Fruit fly (Drosophila melanogaster): Measurements from ENCODE around the gene CG15599.
A peak's percentile ranks its signal among the peaks of the same experiment; 100 is the strongest.

Gene CG15599

DNA sequence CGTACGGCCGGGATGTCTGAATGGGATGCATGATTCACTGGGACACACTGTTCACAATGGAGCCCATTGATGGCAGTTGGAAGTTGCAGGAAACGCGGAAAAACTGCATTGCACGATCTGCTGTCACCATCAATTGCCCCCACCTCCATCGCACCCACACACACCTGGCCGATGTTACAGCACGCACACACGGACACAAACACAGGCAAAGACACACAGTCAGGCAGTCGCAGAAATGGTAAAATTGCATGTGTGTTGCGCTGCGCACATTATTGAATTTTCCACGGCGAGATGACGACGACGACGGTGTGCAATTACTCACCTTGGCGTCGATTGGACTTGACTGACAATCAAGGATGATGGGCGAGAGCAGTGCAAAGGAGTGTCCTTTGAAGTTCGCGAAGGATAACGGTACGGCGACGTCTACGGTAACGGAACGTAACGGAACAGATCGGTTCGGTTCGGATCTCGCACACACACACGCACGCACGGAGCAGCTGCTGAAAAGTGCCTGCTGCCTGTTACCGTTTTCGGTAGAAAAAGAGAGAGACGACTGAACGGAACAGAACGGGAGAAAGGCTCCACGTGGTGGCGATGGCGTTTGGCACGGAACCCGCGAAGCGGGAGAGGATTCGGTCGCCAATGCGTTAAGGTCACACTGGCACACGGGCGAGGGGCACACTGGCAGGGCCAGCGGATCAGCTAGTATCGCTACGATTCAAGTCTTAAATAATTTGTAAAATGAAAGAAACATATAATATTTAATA is 21.5 kb upstream of the CG15599 start, which contains the start of the genes CG9281 and CG15601 (continued):
- no peak for TF ChIP-seq lilli (GFP tag; optimal IDR thresholded peaks at IDR 0.05)
- no peak for TF ChIP-seq D19B (GFP tag; optimal IDR thresholded peaks at IDR 0.05)
- TF ChIP-seq CG12236 (GFP tag; optimal IDR thresholded peaks at IDR 0.05) = no peak
- TF ChIP-seq usp (GFP tag; optimal IDR thresholded peaks at IDR 0.05) = no peak
- TF ChIP-seq Ssrp (tag; optimal IDR thresholded peaks at IDR 0.05) = no peak
- TF ChIP-seq toy (GFP tag; IDR thresholded peaks at IDR 0.05) = no peak
- no peak for TF ChIP-seq CG2678 (tag; optimal IDR thresholded peaks at IDR 0.05)
- TF ChIP-seq ftz-f1 (GFP tag; optimal IDR thresholded peaks at IDR 0.05) = no peak
- peak; percentile 96 for TF ChIP-seq CG15479 (GFP tag; optimal IDR thresholded peaks at IDR 0.05)
- TF ChIP-seq nmo (GFP tag; optimal IDR thresholded peaks at IDR 0.05) = peak; percentile 42
- TF ChIP-seq zfh1 (GFP tag; IDR thresholded peaks at IDR 0.05) = peak; percentile 47; the same call in 1 of the 3 replicates
- TF ChIP-seq CG15073 (GFP tag; optimal IDR thresholded peaks at IDR 0.05) = no peak
- TF ChIP-seq CG12391 (tag; optimal IDR thresholded peaks at IDR 0.05) = peak; percentile 24
- no peak for TF ChIP-seq psq (GFP tag; optimal IDR thresholded peaks at IDR 0.05)
- no peak for TF ChIP-seq CG17359 (tag; optimal IDR thresholded peaks at IDR 0.05)
- TF ChIP-seq CG32767 (GFP tag; IDR thresholded peaks at IDR 0.05) = no peak
- TF ChIP-seq ems (GFP tag; optimal IDR thresholded peaks at IDR 0.05) = no peak
- no peak for TF ChIP-seq CG11696 (GFP tag; IDR thresholded peaks at IDR 0.05)
- no peak for TF ChIP-seq sisA (GFP tag; IDR thresholded peaks at IDR 0.05)
- TF ChIP-seq HLHmδ (GFP tag; optimal IDR thresholded peaks at IDR 0.05) = peak; percentile 64
- peak; percentile 86 for TF ChIP-seq onecut (GFP tag; IDR thresholded peaks at IDR 0.05)
- TF ChIP-seq Taf1 (GFP tag; IDR thresholded peaks at IDR 0.05) = no peak
- TF ChIP-seq sr (GFP tag; IDR thresholded peaks at IDR 0.05) = no peak
- TF ChIP-seq Max (GFP tag; optimal IDR thresholded peaks at IDR 0.05) = peak; percentile 87
- no peak for TF ChIP-seq CG11723 (GFP tag; optimal IDR thresholded peaks at IDR 0.05)
- no peak for TF ChIP-seq da (GFP tag; optimal IDR thresholded peaks at IDR 0.05)
- TF ChIP-seq Lhr (GFP tag; optimal IDR thresholded peaks at IDR 0.05) = peak; percentile 54
- no peak for TF ChIP-seq CG12155 (GFP tag; optimal IDR thresholded peaks at IDR 0.05)
- TF ChIP-seq CG13624 (GFP tag; optimal IDR thresholded peaks at IDR 0.05) = no peak
- no peak for TF ChIP-seq CG13296 (GFP tag; optimal IDR thresholded peaks at IDR 0.05)
- TF ChIP-seq CG10431 (GFP tag; optimal IDR thresholded peaks at IDR 0.05) = no peak
- no peak for TF ChIP-seq CG7556 (GFP tag; optimal IDR thresholded peaks at IDR 0.05)
- peak; percentile 19; the same call in 1 of the 2 replicates for TF ChIP-seq bbx (GFP tag; IDR thresholded peaks at IDR 0.05; ENCODE audit: partially characterized antibody)
- TF ChIP-seq Hmr (GFP tag; optimal IDR thresholded peaks at IDR 0.05) = no peak
- TF ChIP-seq vnd (GFP tag; IDR thresholded peaks at IDR 0.05; ENCODE audit: partially characterized antibody) = no peak
- TF ChIP-seq chinmo (GFP tag; IDR thresholded peaks at IDR 0.05; ENCODE audit: partially characterized antibody) = no peak
- no peak for TF ChIP-seq CG31365 (tag; optimal IDR thresholded peaks at IDR 0.05)
- TF ChIP-seq CG8478 (optimal IDR thresholded peaks at IDR 0.05) = peak; percentile 93
- peak; percentile 66 for TF ChIP-seq CG9437 (GFP tag; optimal IDR thresholded peaks at IDR 0.05)
- peak; percentile 45 for TF ChIP-seq CG2116 (GFP tag; optimal IDR thresholded peaks at IDR 0.05)
- no peak for TF ChIP-seq nerfin-1 (tag; optimal IDR thresholded peaks at IDR 0.05)
- peak; percentile 53 for TF ChIP-seq CG15514 (GFP tag; optimal IDR thresholded peaks at IDR 0.05)
- no peak for TF ChIP-seq klu (GFP tag; IDR thresholded peaks at IDR 0.05)
- peak; percentile 52; the same call in 2 of the 3 replicates for TF ChIP-seq Opbp (GFP tag; IDR thresholded peaks at IDR 0.05; ENCODE audit: partially characterized antibody)
- peak; percentile 41 for TF ChIP-seq CG1832 (GFP tag; optimal IDR thresholded peaks at IDR 0.05)
- no peak for TF ChIP-seq dati (GFP tag; IDR thresholded peaks at IDR 0.05)
- TF ChIP-seq CG8924 (tag; optimal IDR thresholded peaks at IDR 0.05) = no peak
- TF ChIP-seq YL-1 (GFP tag; optimal IDR thresholded peaks at IDR 0.05) = peak; percentile 77
- peak; percentile 38 for TF ChIP-seq CG30020 (tag; optimal IDR thresholded peaks at IDR 0.05)
- peak; percentile 43 for TF ChIP-seq slbo (GFP tag; IDR thresholded peaks at IDR 0.05)

All from whole organism, embryonic.